Worm (Caenorhabditis elegans) whole organism, midembryonic: ENCODE results near the gene kbp-1.

Source experiments
- T22C8.4 ChIP-seq: fragments of 200-800 bp; sonication (Bioruptor generic); IDR thresholded peaks from 2 replicates; pipeline ENCODE4 v1.3.6; 2022; ENCODE audit warnings: missing genetic modification characterization, missing compliant biosample characterization
- cog-1 ChIP-seq: sonication (generic microtip); optimal IDR thresholded peaks from 2 replicates; lab custom pipeline; 2016; ENCODE audit warnings: missing genetic modification characterization, missing compliant biosample characterization
- flt-1 ChIP-seq: fragments of 200-800 bp; sonication (Bioruptor generic); IDR thresholded peaks from 2 replicates; pipeline ENCODE4 v1.3.6; 2022; ENCODE audit warnings: missing genetic modification characterization, missing compliant biosample characterization
- klf-2 ChIP-seq: fragments of 200-800 bp; sonication (Bioruptor generic); conservative IDR thresholded peaks from 2 replicates; pipeline ENCODE4 v1.3.6; 2022; ENCODE audit warnings: missing genetic modification reagents, missing genetic modification characterization, missing compliant biosample characterization
- med-1 ChIP-seq: sonication (generic microtip); optimal IDR thresholded peaks from 2 replicates; lab custom pipeline; 2017; ENCODE audit warnings: missing genetic modification characterization, mild to moderate bottlenecking, missing compliant biosample characterization, antibody characterized with exemption, missing genetic modification reagents; ENCODE audit not compliant: insufficient read depth
- ref-1 ChIP-seq: fragments of 200-800 bp; sonication (Bioruptor generic); conservative IDR thresholded peaks from 2 replicates; pipeline ENCODE4 v1.3.6; 2022; ENCODE audit warnings: missing genetic modification reagents, missing genetic modification characterization, missing compliant biosample characterization
- tab-1 ChIP-seq: fragments of 200-800 bp; sonication (Bioruptor generic); IDR thresholded peaks from 2 replicates; pipeline ENCODE4 v1.3.6; 2022; ENCODE audit warnings: missing genetic modification characterization, missing compliant biosample characterization
- ztf-23 ChIP-seq: fragments of 200-800 bp; sonication (Bioruptor generic); IDR thresholded peaks from 2 replicates; pipeline ENCODE4 v1.3.6; 2022; ENCODE audit warnings: missing genetic modification reagents, missing genetic modification characterization, missing compliant biosample characterization
- ztf-29 ChIP-seq: fragments of 200-800 bp; sonication (Bioruptor generic); IDR thresholded peaks from 2 replicates; pipeline ENCODE4 v1.3.6; 2022; ENCODE audit warnings: missing genetic modification reagents, missing genetic modification characterization, missing compliant biosample characterization

DNA sequence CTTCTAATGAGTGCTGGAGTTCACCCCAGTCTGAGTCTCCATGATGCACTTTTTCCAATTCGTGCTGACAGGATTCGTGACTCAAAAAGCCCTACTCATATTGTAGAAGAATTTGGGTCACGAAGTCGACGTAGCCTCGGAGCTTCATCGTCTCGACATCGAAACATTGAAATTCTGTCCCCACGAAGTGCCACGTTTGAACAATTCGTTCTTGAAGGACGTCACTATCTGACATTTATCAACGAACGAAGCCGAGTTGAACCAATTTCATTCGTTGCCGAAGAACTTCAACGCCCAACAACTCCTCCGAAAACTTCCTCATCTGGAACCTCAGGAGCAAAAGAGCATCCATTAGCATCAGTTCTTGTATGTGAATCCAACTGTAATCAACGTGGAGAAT lies 30.3 kb upstream of the kbp-1 start:
- TF ChIP-seq tab-1 (GFP tag; lab: Robert Waterston, UW), result no peak
- TF ChIP-seq ztf-29, result no peak
- TF ChIP-seq ztf-23 (GFP tag; lab: Robert Waterston, UW), result no peak
- TF ChIP-seq med-1 (GFP tag; lab: Kevin White, UChicago), result no peak
- no peak for TF ChIP-seq ref-1 (GFP tag; lab: Robert Waterston, UW)
- TF ChIP-seq T22C8.4 (GFP tag; lab: Robert Waterston, UW), result no peak
- TF ChIP-seq cog-1 (tag; lab: Kevin White, UChicago), result no peak
- no peak for TF ChIP-seq klf-2
- no peak for TF ChIP-seq flt-1 (GFP tag; lab: Robert Waterston, UW)
